Fruit fly (Drosophila melanogaster) whole organism, wandering third instar larva: ENCODE results near the gene CG32425.

ENCODE experiments used
- Abd-B ChIP-seq: fragments of >200 bp; optimal IDR thresholded peaks from 2 replicates; lab custom pipeline; 2017; ENCODE audit warnings: missing biosample characterization, missing genetic modification characterization
- CG32264 ChIP-seq: fragments of 200-800 bp; sonication (Bioruptor generic); optimal IDR thresholded peaks from 2 replicates; lab custom pipeline; 2016; ENCODE audit warnings: missing biosample characterization, missing genetic modification characterization
- CG9705 ChIP-seq: fragments of 200-800 bp; sonication (Bioruptor generic); optimal IDR thresholded peaks from 2 replicates; lab custom pipeline; 2018; ENCODE audit warnings: missing biosample characterization, mild to moderate bottlenecking, missing genetic modification characterization
- Dfd ChIP-seq: fragments of >200 bp; optimal IDR thresholded peaks from 2 replicates; lab custom pipeline; 2017; ENCODE audit warnings: missing biosample characterization, missing genetic modification characterization
- Dif ChIP-seq: fragments of 200-275, 200-300 bp; sonication (Bioruptor generic); optimal IDR thresholded peaks from 2 replicates; lab custom pipeline; 2018; ENCODE audit warnings: missing biosample characterization, missing genetic modification characterization; ENCODE audit not compliant: partially characterized antibody
- GATAd ChIP-seq: sonication (Bioruptor generic); optimal IDR thresholded peaks from 2 replicates; lab custom pipeline; 2016; ENCODE audit warnings: missing biosample characterization, missing genetic modification characterization
- HLH106 ChIP-seq: fragments of 200-800 bp; optimal IDR thresholded peaks from 3 replicates; lab custom pipeline; 2019; ENCODE audit warnings: missing biosample characterization, mild to moderate bottlenecking, missing genetic modification characterization, moderate library complexity
- Hnf4 ChIP-seq: fragments of 200-800 bp; sonication (Bioruptor generic); optimal IDR thresholded peaks from 2 replicates; lab custom pipeline; 2016; ENCODE audit warnings: missing biosample characterization, mild to moderate bottlenecking, missing genetic modification characterization
- Jra ChIP-seq: sonication (Bioruptor generic); optimal IDR thresholded peaks from 2 replicates; lab custom pipeline; 2016; ENCODE audit warnings: missing biosample characterization, missing genetic modification characterization
- Mio ChIP-seq: sonication (Bioruptor generic); optimal IDR thresholded peaks from 2 replicates; lab custom pipeline; 2016; ENCODE audit warnings: missing biosample characterization, missing genetic modification characterization
- Myc ChIP-seq: fragments of >200 bp; optimal IDR thresholded peaks from 2 replicates; lab custom pipeline; 2017
- N ChIP-seq: fragments of >200 bp; optimal IDR thresholded peaks from 2 replicates; lab custom pipeline; 2018; ENCODE audit warnings: missing biosample characterization, missing external identifiers, missing genetic modification characterization
- OdsH ChIP-seq: fragments of 200-800 bp; sonication (Bioruptor generic); optimal IDR thresholded peaks from 2 replicates; lab custom pipeline; 2016; ENCODE audit warnings: missing biosample characterization, mild to moderate bottlenecking, missing genetic modification characterization
- Rel ChIP-seq, 2 experiments: fragments of 200-800 bp; sonication (Bioruptor generic) in 1 of 2; optimal IDR thresholded peaks; 2 replicates in 1 of 2; 3 replicates in 1 of 2; lab custom pipeline; 2016 to 2019; ENCODE audit warnings: mild to moderate bottlenecking in 2 of 2, missing biosample characterization in 2 of 2, missing genetic modification characterization in 2 of 2, moderate library complexity in 1 of 2
- Sp1 ChIP-seq: fragments of 200-800 bp; sonication (Bioruptor generic); optimal IDR thresholded peaks from 3 replicates; lab custom pipeline; 2019; ENCODE audit warnings: missing biosample characterization, mild to moderate bottlenecking, missing genetic modification characterization, moderate library complexity
- br ChIP-seq: fragments of 200-800 bp; sonication (Bioruptor generic); optimal IDR thresholded peaks from 2 replicates; lab custom pipeline; 2016; ENCODE audit warnings: missing biosample characterization, missing genetic modification characterization
- brk ChIP-seq: fragments of 200-800 bp; sonication (Bioruptor generic); optimal IDR thresholded peaks from 2 replicates; lab custom pipeline; 2016; ENCODE audit warnings: missing biosample characterization, mild to moderate bottlenecking, missing genetic modification characterization
- dl ChIP-seq, 2 experiments: fragments of 175-275, 200-275 bp in 1 of 2; fragments of 200-275 bp in 1 of 2; sonication (Bioruptor generic); optimal IDR thresholded peaks; lab custom pipeline; 2018; ENCODE audit warnings: mild to moderate bottlenecking in 2 of 2, missing biosample characterization in 2 of 2, missing genetic modification characterization in 2 of 2, moderate library complexity in 2 of 2; ENCODE audit not compliant: partially characterized antibody in 2 of 2, insufficient read depth in 1 of 2
- dmrt93B ChIP-seq: fragments of 200-800 bp; sonication (Bioruptor generic); optimal IDR thresholded peaks from 2 replicates; lab custom pipeline; 2018; ENCODE audit warnings: missing biosample characterization, mild to moderate bottlenecking, missing genetic modification characterization
- dsf ChIP-seq: sonication (Bioruptor generic); optimal IDR thresholded peaks from 2 replicates; lab custom pipeline; 2016; ENCODE audit warnings: missing biosample characterization, missing genetic modification characterization, borderline replicate concordance
- ey ChIP-seq: fragments of 200-800 bp; sonication (Bioruptor generic); optimal IDR thresholded peaks from 2 replicates; lab custom pipeline; 2016; ENCODE audit warnings: missing biosample characterization, missing genetic modification characterization
- foxo ChIP-seq, 2 experiments: fragments of 200-800 bp; sonication (Bioruptor generic); optimal IDR thresholded peaks; 2 replicates in 1 of 2; 3 replicates in 1 of 2; lab custom pipeline; 2016 to 2017; ENCODE audit warnings: missing biosample characterization in 2 of 2, missing genetic modification characterization in 2 of 2
- fru ChIP-seq: fragments of 200-800 bp; sonication (Bioruptor generic); optimal IDR thresholded peaks from 3 replicates; lab custom pipeline; 2016; ENCODE audit warnings: missing biosample characterization, mild to moderate bottlenecking, missing genetic modification characterization
- h ChIP-seq: fragments of 200-800 bp; sonication (Bioruptor generic); optimal IDR thresholded peaks from 3 replicates; lab custom pipeline; 2016; ENCODE audit warnings: missing biosample characterization, mild to moderate bottlenecking, missing genetic modification characterization
- lola ChIP-seq: fragments of >200 bp; optimal IDR thresholded peaks from 2 replicates; lab custom pipeline; 2017; ENCODE audit warnings: missing biosample characterization, missing genetic modification characterization
- psq ChIP-seq: fragments of 200-800 bp; sonication (Bioruptor generic); optimal IDR thresholded peaks from 3 replicates; lab custom pipeline; 2017; ENCODE audit warnings: missing biosample characterization, mild to moderate bottlenecking, missing genetic modification characterization, moderate library complexity
- rgr ChIP-seq: fragments of 200-800 bp; sonication (Bioruptor generic); optimal IDR thresholded peaks from 3 replicates; lab custom pipeline; 2016; ENCODE audit warnings: missing biosample characterization, mild to moderate bottlenecking, missing genetic modification characterization
- sage ChIP-seq: fragments of 200-800 bp; sonication (Bioruptor generic); optimal IDR thresholded peaks from 2 replicates; lab custom pipeline; 2016; ENCODE audit warnings: missing biosample characterization, mild to moderate bottlenecking, missing genetic modification characterization
- sv ChIP-seq: fragments of 200-800 bp; sonication (Bioruptor generic); optimal IDR thresholded peaks from 3 replicates; lab custom pipeline; 2016; ENCODE audit warnings: missing biosample characterization, missing genetic modification characterization
- tai ChIP-seq: sonication (Bioruptor generic); optimal IDR thresholded peaks from 2 replicates; lab custom pipeline; 2016; ENCODE audit warnings: missing biosample characterization, missing genetic modification characterization
- usp ChIP-seq: fragments of >200 bp; optimal IDR thresholded peaks from 2 replicates; lab custom pipeline; 2017; ENCODE audit warnings: missing biosample characterization, missing genetic modification characterization
- woc ChIP-seq: sonication (Bioruptor generic); optimal IDR thresholded peaks from 2 replicates; lab custom pipeline; 2016; ENCODE audit warnings: missing biosample characterization, mild to moderate bottlenecking, missing genetic modification characterization

The CG32425 gene

dm6 chr3L:20549358-20549757 lies 52.2 kb downstream of the CG32425 start (continued):
- TF ChIP-seq dl (GFP tag; optimal IDR thresholded peaks at IDR 0.05; lab: Kevin White, UChicago; ENCODE audit: insufficient read depth in 1 of 2, partially characterized antibody in 2 of 2) = no peak
- peak; percentile 66 for TF ChIP-seq psq (GFP tag; lab: Kevin White, UChicago)
- TF ChIP-seq Rel (GFP tag; optimal IDR thresholded peaks at IDR 0.05; lab: Kevin White, UChicago) = no peak
- no peak for TF ChIP-seq Rel (tag; optimal IDR thresholded peaks at IDR 0.05; lab: Kevin White, UChicago)
- TF ChIP-seq foxo (GFP tag; optimal IDR thresholded peaks at IDR 0.05; lab: Kevin White, UChicago) = peak in 1 of 2 experiments; percentile 76
- TF ChIP-seq Mio (GFP tag; lab: Kevin White, UChicago) = no peak
- TF ChIP-seq Dif = no peak
- no peak for TF ChIP-seq Jra (GFP tag; lab: Kevin White, UChicago)
- no peak for TF ChIP-seq N
- peak; percentile 77 for TF ChIP-seq OdsH (GFP tag; lab: Kevin White, UChicago)
- peak; percentile 55 for TF ChIP-seq Hnf4 (GFP tag; lab: Kevin White, UChicago)
- no peak for TF ChIP-seq Dfd
- peak; percentile 81 for TF ChIP-seq rgr (GFP tag; lab: Kevin White, UChicago)
- TF ChIP-seq Abd-B = no peak

- peak; percentile 25 for TF ChIP-seq ey (GFP tag; lab: Kevin White, UChicago)
- TF ChIP-seq Jra (GFP tag; lab: Kevin White, UChicago) = no peak
- peak; percentile 55 for TF ChIP-seq fru (GFP tag; lab: Kevin White, UChicago)
- TF ChIP-seq br (GFP tag; lab: Kevin White, UChicago) = peak; percentile 23
- TF ChIP-seq OdsH (GFP tag; lab: Kevin White, UChicago) = peak; percentile 20
- peak; percentile 23 for TF ChIP-seq Hnf4 (GFP tag; lab: Kevin White, UChicago)
- peak; percentile 19 for TF ChIP-seq woc
- peak; percentile 56 for TF ChIP-seq h (GFP tag; lab: Kevin White, UChicago)
- no peak for TF ChIP-seq GATAd (GFP tag; lab: Kevin White, UChicago)
- TF ChIP-seq rgr (GFP tag; lab: Kevin White, UChicago) = peak; percentile 12
- peak in 1 of 2 experiments; percentile 55 for TF ChIP-seq foxo (GFP tag; optimal IDR thresholded peaks at IDR 0.05; lab: Kevin White, UChicago)
These were observed 54.7 kb downstream of the CG32425 start for dm6 chr3L:20551862-20552261.

DNA sequence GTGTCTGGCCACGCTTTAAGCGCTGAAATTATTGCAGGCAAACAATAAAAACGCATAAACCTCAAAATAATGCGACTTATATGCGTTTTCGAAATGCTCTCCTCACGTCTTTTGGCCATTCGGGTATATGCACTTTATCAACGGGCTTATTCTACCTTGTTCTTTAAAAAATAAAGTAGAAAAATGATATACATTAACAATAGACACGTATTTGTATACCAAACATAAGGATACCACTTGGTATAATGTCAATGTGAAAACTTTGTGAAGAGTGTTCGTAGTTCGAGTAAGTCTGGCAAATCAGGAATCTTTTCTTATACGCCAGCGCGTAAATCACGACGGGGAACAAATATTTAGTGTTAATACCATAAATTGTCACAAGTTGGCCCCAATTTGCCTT lies 59.2 kb downstream of the CG32425 start:
- TF ChIP-seq sv = no peak
- no peak for TF ChIP-seq Dif
- TF ChIP-seq sage (GFP tag; lab: Kevin White, UChicago) = peak; percentile 58
- peak; percentile 65 for TF ChIP-seq psq (GFP tag; lab: Kevin White, UChicago)
- peak; percentile 82 for TF ChIP-seq rgr (GFP tag; lab: Kevin White, UChicago)
- TF ChIP-seq Rel (GFP tag; optimal IDR thresholded peaks at IDR 0.05; lab: Kevin White, UChicago) = no peak
- peak; percentile 36 for TF ChIP-seq Rel (tag; optimal IDR thresholded peaks at IDR 0.05; lab: Kevin White, UChicago)
- peak; percentile 83 for TF ChIP-seq h (GFP tag; lab: Kevin White, UChicago)
- TF ChIP-seq N = no peak
- peak; percentile 72 for TF ChIP-seq OdsH (GFP tag; lab: Kevin White, UChicago)
- no peak for TF ChIP-seq dl (GFP tag; optimal IDR thresholded peaks at IDR 0.05; lab: Kevin White, UChicago; ENCODE audit: insufficient read depth in 1 of 2, partially characterized antibody in 2 of 2)
- TF ChIP-seq HLH106 (tag; lab: Kevin White, UChicago) = peak; percentile 91
- no peak for TF ChIP-seq Myc (lab: Kevin White, UChicago)
- TF ChIP-seq CG32264 = peak; percentile 63
- no peak for TF ChIP-seq usp (GFP tag; lab: Kevin White, UChicago)
- TF ChIP-seq woc = peak; percentile 68
- peak; percentile 84 for TF ChIP-seq Sp1 (GFP tag; lab: Kevin White, UChicago)
- peak; percentile 68 for TF ChIP-seq dmrt93B (GFP tag; lab: Kevin White, UChicago)
- no peak for TF ChIP-seq Abd-B
- no peak for TF ChIP-seq lola (GFP tag; lab: Kevin White, UChicago)
- TF ChIP-seq tai (GFP tag; lab: Kevin White, UChicago) = peak; percentile 45
- peak; percentile 78 for TF ChIP-seq Hnf4 (GFP tag; lab: Kevin White, UChicago)
- TF ChIP-seq CG9705 (GFP tag; lab: Kevin White, UChicago) = peak; percentile 62
- peak; percentile 81 for TF ChIP-seq ey (GFP tag; lab: Kevin White, UChicago)
- no peak for TF ChIP-seq Mio (GFP tag; lab: Kevin White, UChicago)
- TF ChIP-seq Dfd = no peak
- peak; percentile 84 for TF ChIP-seq br (GFP tag; lab: Kevin White, UChicago)
- TF ChIP-seq dsf (GFP tag; lab: Kevin White, UChicago) = peak; percentile 10
- TF ChIP-seq foxo (GFP tag; optimal IDR thresholded peaks at IDR 0.05; lab: Kevin White, UChicago) = peak in 1 of 2 experiments; percentile 84
- peak; percentile 77 for TF ChIP-seq fru (GFP tag; lab: Kevin White, UChicago)
- peak; percentile 30 for TF ChIP-seq brk (GFP tag; lab: Kevin White, UChicago)
- TF ChIP-seq, all 38 proteins: peak for 20
